Worm (Caenorhabditis elegans) whole organism, early embryonic: Measurements from ENCODE around the gene C04A2.15.

Experiments
- B0310.2 ChIP-seq: sonication (generic microtip); optimal IDR thresholded peaks from 2 replicates; lab custom pipeline; 2016; ENCODE audit warnings: mild to moderate bottlenecking, missing genetic modification characterization, missing compliant biosample characterization
- flt-1 ChIP-seq: fragments of 200-800 bp; sonication (Bioruptor generic); IDR thresholded peaks from 2 replicates; pipeline ENCODE4 v1.3.6; 2022; ENCODE audit warnings: missing genetic modification characterization, missing compliant biosample characterization
- hmg-4 ChIP-seq: fragments of 200-800 bp; sonication (Bioruptor generic); optimal IDR thresholded peaks from 2 replicates; lab custom pipeline; 2018; ENCODE audit warnings: mild to moderate bottlenecking, missing genetic modification characterization, missing compliant biosample characterization

ce11 chrII:6836762-6837566 lies 15.1 kb upstream of the C04A2.15 start:
- no peak for TF ChIP-seq B0310.2 (tag; lab: Kevin White, UChicago)
- TF ChIP-seq hmg-4: no peak
- no peak for TF ChIP-seq flt-1 (GFP tag; lab: Robert Waterston, UW)
